Worm (Caenorhabditis elegans): ENCODE data around the gene B0545.4.

B0545.4 gene

DNA sequence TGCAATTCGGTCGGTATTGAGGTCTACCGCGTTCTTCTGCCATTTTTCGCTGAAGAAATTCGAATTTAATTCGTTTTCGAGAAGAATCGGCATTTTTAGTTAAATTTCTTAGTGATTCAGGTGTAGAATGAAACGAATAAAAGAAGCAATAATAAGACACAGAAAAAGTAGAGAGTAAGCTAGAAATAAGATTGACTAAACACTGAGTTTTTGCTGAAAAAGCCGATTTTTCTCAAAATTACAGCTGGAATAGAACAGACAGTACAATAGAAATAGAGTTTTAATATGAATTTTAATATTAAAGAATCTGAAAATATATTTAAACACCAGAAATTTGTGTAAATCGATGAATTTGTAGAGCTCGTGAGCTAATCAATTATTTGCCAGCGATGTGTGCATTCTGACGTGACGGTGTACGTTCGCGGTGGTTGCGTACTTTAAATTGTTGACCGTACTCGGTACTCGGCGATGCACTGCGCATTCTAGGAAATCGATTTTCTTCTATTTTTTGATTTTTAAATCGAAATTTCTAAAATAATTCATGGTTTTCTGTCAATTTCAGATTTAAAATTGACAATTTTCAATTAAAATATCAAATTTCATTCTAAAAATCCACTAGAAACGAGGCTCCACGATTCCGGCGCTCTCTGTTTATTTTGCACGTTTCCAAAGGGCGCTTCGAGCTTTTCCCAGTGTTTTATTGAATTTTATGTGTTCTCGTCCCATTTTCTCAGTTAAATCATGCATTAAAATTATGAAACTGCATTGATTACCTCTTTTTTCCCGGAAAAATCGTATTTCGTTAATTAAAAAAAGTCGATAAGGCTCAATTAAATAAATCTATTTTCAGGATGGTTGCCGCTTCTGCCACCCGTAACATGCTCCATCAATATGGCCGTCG lies 16.9 kb upstream of the B0545.4 start, which contains the start of the genes grld-1 and cox-6C (continued):
- no peak for TF ChIP-seq daf-19 (GFP tag; conservative IDR thresholded peaks at IDR 0.05)
- TF ChIP-seq lin-39 (tag; optimal IDR thresholded peaks at IDR 0.05): no peak
- no peak for TF ChIP-seq zfp-2 (tag; optimal IDR thresholded peaks at IDR 0.05)
- no peak for TF ChIP-seq mxl-3 (GFP tag; optimal IDR thresholded peaks at IDR 0.05)
- TF ChIP-seq nhr-42 (GFP tag; IDR thresholded peaks at IDR 0.05): no peak
- no peak for TF ChIP-seq lin-15B (tag; optimal IDR thresholded peaks at IDR 0.05)
- peak; percentile 49 for TF ChIP-seq rbr-2 (tag; optimal IDR thresholded peaks at IDR 0.05)
- no peak for TF ChIP-seq php-3 (GFP tag; IDR thresholded peaks at IDR 0.05)
- no peak for TF ChIP-seq madf-9 (GFP tag; conservative IDR thresholded peaks at IDR 0.05)
- TF ChIP-seq zag-1 (tag; optimal IDR thresholded peaks at IDR 0.05): no peak
- TF ChIP-seq daf-12 (tag; optimal IDR thresholded peaks at IDR 0.05): no peak
- TF ChIP-seq ama-1 (optimal IDR thresholded peaks at IDR 0.05): no peak
- TF ChIP-seq attf-4 (tag; optimal IDR thresholded peaks at IDR 0.05): no peak
- TF ChIP-seq fos-1 (tag; optimal IDR thresholded peaks at IDR 0.05): no peak
- TF ChIP-seq dve-1 (tag; optimal IDR thresholded peaks at IDR 0.05; ENCODE audit: insufficient read depth): peak; percentile 29
- TF ChIP-seq fkh-10 (GFP tag; optimal IDR thresholded peaks at IDR 0.05): peak; percentile 23
- TF ChIP-seq mes-2 (tag; optimal IDR thresholded peaks at IDR 0.05; ENCODE audit: poor library complexity, severe bottlenecking): peak; percentile 73
- TF ChIP-seq mdl-1 (tag; optimal IDR thresholded peaks at IDR 0.05): peak in 1 of 2 experiments; percentile 26
- TF ChIP-seq ceh-20 (GFP tag; IDR thresholded peaks at IDR 0.05): no peak
- peak; percentile 98 for TF ChIP-seq T20F7.1 (GFP tag; optimal IDR thresholded peaks at IDR 0.05)
- TF ChIP-seq zip-2 (tag; optimal IDR thresholded peaks at IDR 0.05): no peak
- TF ChIP-seq F49E8.2 (tag; optimal IDR thresholded peaks at IDR 0.05; ENCODE audit: borderline replicate concordance): no peak
- TF ChIP-seq ceh-32 (tag; optimal IDR thresholded peaks at IDR 0.05; ENCODE audit: poor library complexity): no peak
- peak; percentile 40 for TF ChIP-seq unc-130 (GFP tag; optimal IDR thresholded peaks at IDR 0.05)
- TF ChIP-seq dpl-1 (GFP tag; optimal IDR thresholded peaks at IDR 0.05): peak; percentile 45
- no peak for TF ChIP-seq pha-4 (GFP tag; IDR thresholded peaks at IDR 0.05)
- no peak for TF ChIP-seq pha-4 (tag; optimal IDR thresholded peaks at IDR 0.05)
- no peak for TF ChIP-seq Y105C5A.15 (GFP tag; IDR thresholded peaks at IDR 0.05)
- no peak for TF ChIP-seq gei-8 (GFP tag; optimal IDR thresholded peaks at IDR 0.05)
- no peak for TF ChIP-seq skn-1 (tag; optimal IDR thresholded peaks at IDR 0.05)
- TF ChIP-seq mxl-2 (GFP tag; conservative IDR thresholded peaks at IDR 0.05): no peak
- TF ChIP-seq ZK546.5 (tag; optimal IDR thresholded peaks at IDR 0.05): no peak
- TF ChIP-seq hif-1 (tag; optimal IDR thresholded peaks at IDR 0.05): peak in 1 of 2 experiments; percentile 85
- no peak for TF ChIP-seq nhr-25 (tag; optimal IDR thresholded peaks at IDR 0.05; ENCODE audit: borderline replicate concordance, insufficient read depth)
- TF ChIP-seq hlh-30 (tag; optimal IDR thresholded peaks at IDR 0.05; ENCODE audit: insufficient read depth): peak; percentile 54
- TF ChIP-seq saeg-2 (GFP tag; IDR thresholded peaks at IDR 0.05): no peak
- TF ChIP-seq Y5F2A.4 (GFP tag; optimal IDR thresholded peaks at IDR 0.05): no peak
- no peak for TF ChIP-seq lim-7 (GFP tag; IDR thresholded peaks at IDR 0.05)
- no peak for TF ChIP-seq snpc-1.2 (GFP tag; IDR thresholded peaks at IDR 0.05)
- TF ChIP-seq aha-1 (tag): peak; percentile 61
- peak; percentile 20 for TF ChIP-seq lin-13 (GFP tag; optimal IDR thresholded peaks at IDR 0.05)
- no peak for TF ChIP-seq dmd-8 (GFP tag; IDR thresholded peaks at IDR 0.05)
- TF ChIP-seq spr-1 (tag; optimal IDR thresholded peaks at IDR 0.05): no peak
- peak; percentile 64 for TF ChIP-seq lin-38 (GFP tag; IDR thresholded peaks at IDR 0.05)
- no peak for TF ChIP-seq nhr-76 (tag; optimal IDR thresholded peaks at IDR 0.05)
- no peak for TF ChIP-seq ceh-44 (GFP tag; IDR thresholded peaks at IDR 0.05)
- TF ChIP-seq T26A8.4 (GFP tag; IDR thresholded peaks at IDR 0.05): no peak
- TF ChIP-seq dmd-9 (GFP tag; IDR thresholded peaks at IDR 0.05): no peak
- TF ChIP-seq ctbp-1 (GFP tag; IDR thresholded peaks at IDR 0.05): no peak
